Worm (Caenorhabditis elegans) whole organism, young adult: ENCODE measurements around the gene cdc-25.4.

Experiments used
- B0019.2 ChIP-seq: fragments of 200-800 bp; sonication (Bioruptor generic); conservative IDR thresholded peaks from 2 replicates; pipeline ENCODE4 v1.3.6; 2022; ENCODE audit warnings: missing genetic modification reagents, missing genetic modification characterization, missing compliant biosample characterization
- B0035.1 ChIP-seq: sonication (generic microtip); optimal IDR thresholded peaks from 2 replicates; lab custom pipeline; 2016; ENCODE audit warnings: missing genetic modification characterization, mild to moderate bottlenecking, missing compliant biosample characterization, missing genotype, missing genetic modification reagents
- C06A6.2 ChIP-seq: fragments of 200-800 bp; sonication (Bioruptor generic); conservative IDR thresholded peaks from 2 replicates; pipeline ENCODE4 v1.3.6; 2022; ENCODE audit warnings: missing genetic modification characterization, missing compliant biosample characterization
- C17E4.6 ChIP-seq: fragments of 200-800 bp; sonication (Bioruptor generic); IDR thresholded peaks from 2 replicates; pipeline ENCODE4 v1.3.6; 2022; ENCODE audit warnings: missing genetic modification reagents, missing genetic modification characterization, missing compliant biosample characterization
- D2030.7 ChIP-seq: fragments of 200-800 bp; sonication (Bioruptor generic); IDR thresholded peaks from 2 replicates; pipeline ENCODE4 v1.3.6; 2022; ENCODE audit warnings: missing genetic modification reagents, missing genetic modification characterization, missing compliant biosample characterization
- F23B12.7 ChIP-seq: sonication (generic microtip); optimal IDR thresholded peaks from 2 replicates; lab custom pipeline; 2017; ENCODE audit warnings: missing genetic modification characterization, mild to moderate bottlenecking, missing compliant biosample characterization, antibody characterized with exemption, moderate library complexity; ENCODE audit not compliant: insufficient read depth
- F37B4.10 ChIP-seq: fragments of 200-800 bp; sonication (Bioruptor generic); IDR thresholded peaks from 2 replicates; pipeline ENCODE4 v1.3.6; 2022; ENCODE audit warnings: missing genetic modification characterization, missing compliant biosample characterization
- F55B11.4 ChIP-seq: sonication (generic microtip); optimal IDR thresholded peaks from 2 replicates; lab custom pipeline; 2016; ENCODE audit warnings: missing compliant biosample characterization, missing genetic modification characterization, borderline replicate concordance; ENCODE audit not compliant: insufficient read depth
- F57A8.1 ChIP-seq: fragments of 200-800 bp; sonication (Bioruptor generic); optimal IDR thresholded peaks from 2 replicates; lab custom pipeline; 2018; ENCODE audit warnings: mild to moderate bottlenecking, missing genetic modification characterization, moderate library complexity, missing compliant biosample characterization
- Y53F4B.3 ChIP-seq: fragments of 200-800 bp; sonication (Bioruptor generic); IDR thresholded peaks from 2 replicates; pipeline ENCODE4 v1.3.6; 2022; ENCODE audit warnings: missing genetic modification reagents, missing genetic modification characterization, missing compliant biosample characterization
- Y79H2A.3 ChIP-seq: fragments of 200-800 bp; sonication (Bioruptor generic); conservative IDR thresholded peaks from 2 replicates; pipeline ENCODE4 v1.3.6; 2022; ENCODE audit warnings: missing genetic modification reagents, missing genetic modification characterization, missing compliant biosample characterization
- ZK185.1 ChIP-seq: sonication (generic microtip); optimal IDR thresholded peaks from 2 replicates; lab custom pipeline; 2016; ENCODE audit warnings: mild to moderate bottlenecking, missing genetic modification characterization, missing compliant biosample characterization; ENCODE audit not compliant: poor library complexity, severe bottlenecking
- aptf-2 ChIP-seq: fragments of 200-800 bp; sonication (Bioruptor generic); conservative IDR thresholded peaks from 2 replicates; pipeline ENCODE4 v1.3.6; 2022; ENCODE audit warnings: missing genetic modification reagents, missing genetic modification characterization, missing compliant biosample characterization
- atf-7 ChIP-seq: sonication (generic microtip); optimal IDR thresholded peaks from 2 replicates; lab custom pipeline; 2017; ENCODE audit warnings: mild to moderate bottlenecking, missing genetic modification characterization, missing compliant biosample characterization
- attf-3 ChIP-seq: fragments of 200-800 bp; sonication (Bioruptor generic); conservative IDR thresholded peaks from 2 replicates; pipeline ENCODE4 v1.3.6; 2022; ENCODE audit warnings: missing genetic modification reagents, missing genetic modification characterization, missing compliant biosample characterization
- attf-6 ChIP-seq: fragments of 200-800 bp; sonication (Bioruptor generic); IDR thresholded peaks from 2 replicates; pipeline ENCODE4 v1.3.6; 2022; ENCODE audit warnings: missing genetic modification reagents, missing genetic modification characterization, missing compliant biosample characterization
- ccch-3 ChIP-seq: fragments of 200-800 bp; sonication (Bioruptor generic); optimal IDR thresholded peaks from 2 replicates; lab custom pipeline; 2018; ENCODE audit warnings: mild to moderate bottlenecking, missing genetic modification characterization, missing compliant biosample characterization
- ceh-100 ChIP-seq: fragments of 200-800 bp; sonication (Bioruptor generic); IDR thresholded peaks from 2 replicates; pipeline ENCODE4 v1.3.6; 2022; ENCODE audit warnings: missing genetic modification reagents, missing genetic modification characterization, missing compliant biosample characterization
- ceh-27 ChIP-seq: fragments of 200-800 bp; sonication (Bioruptor generic); optimal IDR thresholded peaks from 2 replicates; lab custom pipeline; 2018; ENCODE audit warnings: mild to moderate bottlenecking, missing genetic modification characterization, moderate library complexity, missing compliant biosample characterization
- ceh-40 ChIP-seq: fragments of 200-800 bp; sonication (Bioruptor generic); IDR thresholded peaks from 2 replicates; pipeline ENCODE4 v1.3.6; 2022; ENCODE audit warnings: missing genetic modification characterization, missing compliant biosample characterization
- ceh-79 ChIP-seq: sonication (generic microtip); optimal IDR thresholded peaks from 2 replicates; lab custom pipeline; 2017; ENCODE audit warnings: mild to moderate bottlenecking, missing genetic modification characterization, missing compliant biosample characterization
- ceh-91 ChIP-seq: fragments of 200-800 bp; sonication (Bioruptor generic); IDR thresholded peaks from 2 replicates; pipeline ENCODE4 v1.3.6; 2022; ENCODE audit warnings: missing genetic modification reagents, missing genetic modification characterization, missing compliant biosample characterization
- dpff-1 ChIP-seq: sonication (generic microtip); optimal IDR thresholded peaks from 2 replicates; lab custom pipeline; 2017; ENCODE audit warnings: mild to moderate bottlenecking, missing genetic modification characterization, missing compliant biosample characterization
- efl-1 ChIP-seq: fragments of 150-350 bp; optimal IDR thresholded peaks from 2 replicates; lab custom pipeline; 2014; ENCODE audit warnings: missing biosample characterization, missing genetic modification reagents, missing genetic modification characterization
- egl-44 ChIP-seq: fragments of 200-800 bp; sonication (Bioruptor generic); IDR thresholded peaks from 2 replicates; pipeline ENCODE4 v1.3.6; 2022; ENCODE audit warnings: missing genetic modification reagents, missing genetic modification characterization, missing compliant biosample characterization
- egrh-3 ChIP-seq: fragments of 200-800 bp; sonication (Bioruptor generic); IDR thresholded peaks from 2 replicates; pipeline ENCODE4 v1.3.6; 2022; ENCODE audit warnings: missing genetic modification reagents, missing genetic modification characterization, missing compliant biosample characterization
- hlh-12 ChIP-seq: sonication (generic microtip); optimal IDR thresholded peaks from 2 replicates; lab custom pipeline; 2016; ENCODE audit warnings: missing genetic modification characterization, missing compliant biosample characterization
- hrde-1 ChIP-seq: sonication (generic microtip); optimal IDR thresholded peaks from 2 replicates; lab custom pipeline; 2016; ENCODE audit warnings: missing genetic modification characterization, mild to moderate bottlenecking, missing compliant biosample characterization, moderate library complexity, missing genotype, missing genetic modification reagents, borderline replicate concordance
- let-607 ChIP-seq, 2 experiments: fragments of 200-800 bp in 1 of 2; sonication (Bioruptor generic) in 1 of 2; sonication (generic microtip) in 1 of 2; optimal IDR thresholded peaks; 2 replicates each; lab custom pipeline; 2016 to 2018; ENCODE audit warnings: mild to moderate bottlenecking in 2 of 2, missing compliant biosample characterization in 2 of 2, missing genetic modification characterization in 2 of 2, moderate library complexity in 2 of 2, missing genotype in 1 of 2
- lin-26 ChIP-seq: fragments of 200-800 bp; sonication (Bioruptor generic); IDR thresholded peaks from 2 replicates; pipeline ENCODE4 v1.3.6; 2022; ENCODE audit warnings: missing genetic modification reagents, missing genetic modification characterization, missing compliant biosample characterization
- lin-40 ChIP-seq: sonication (generic microtip); optimal IDR thresholded peaks from 2 replicates; lab custom pipeline; 2016; ENCODE audit warnings: missing genetic modification characterization, mild to moderate bottlenecking, missing compliant biosample characterization, missing genotype, missing genetic modification reagents
- lin-54 ChIP-seq: fragments of 200-800 bp; sonication (Bioruptor generic); optimal IDR thresholded peaks from 2 replicates; lab custom pipeline; 2018; ENCODE audit warnings: mild to moderate bottlenecking, missing genetic modification characterization, missing compliant biosample characterization
- lir-1 ChIP-seq: fragments of 200-800 bp; sonication (Bioruptor generic); conservative IDR thresholded peaks from 2 replicates; pipeline ENCODE4 v1.3.6; 2022; ENCODE audit warnings: missing genetic modification reagents, missing genetic modification characterization, missing compliant biosample characterization
- madf-10 ChIP-seq: sonication (generic microtip); optimal IDR thresholded peaks from 2 replicates; lab custom pipeline; 2016; ENCODE audit warnings: mild to moderate bottlenecking, missing genetic modification characterization, missing compliant biosample characterization
- madf-3 ChIP-seq: fragments of 200-800 bp; sonication (Bioruptor generic); IDR thresholded peaks from 2 replicates; pipeline ENCODE4 v1.3.6; 2022; ENCODE audit warnings: missing genetic modification reagents, missing genetic modification characterization, missing compliant biosample characterization
- nfya-1 ChIP-seq: sonication (generic microtip); optimal IDR thresholded peaks from 2 replicates; lab custom pipeline; 2017; ENCODE audit warnings: antibody characterized with exemption, missing compliant biosample characterization, missing genetic modification characterization, borderline replicate concordance; ENCODE audit not compliant: insufficient read depth
- nhr-90 ChIP-seq: sonication (generic microtip); optimal IDR thresholded peaks from 2 replicates; lab custom pipeline; 2016; ENCODE audit warnings: missing genotype, mild to moderate bottlenecking, missing genetic modification characterization, missing compliant biosample characterization
- pbrm-1 ChIP-seq: fragments of 200-800 bp; sonication (Bioruptor generic); IDR thresholded peaks from 2 replicates; pipeline ENCODE4 v1.3.6; 2022; ENCODE audit warnings: missing genetic modification reagents, missing genetic modification characterization, missing compliant biosample characterization
- pha-4 ChIP-seq: fragments of 150-350 bp; sonication (generic microtip); optimal IDR thresholded peaks from 2 replicates; lab custom pipeline; 2014; ENCODE audit warnings: missing biosample characterization, missing genetic modification reagents, missing genetic modification characterization
- rec-8 ChIP-seq, 2 experiments: sonication (generic microtip); optimal IDR thresholded peaks; 2 replicates each; lab custom pipeline; 2016; ENCODE audit warnings: mild to moderate bottlenecking in 2 of 2, missing genetic modification characterization in 2 of 2, missing genetic modification reagents in 2 of 2, missing genotype in 2 of 2, missing biosample characterization in 1 of 2, missing compliant biosample characterization in 1 of 2, moderate library complexity in 1 of 2
- rpc-1 ChIP-seq, 2 experiments: fragments of 150-350 bp in 1 of 2; sonication (generic microtip) in 1 of 2; optimal IDR thresholded peaks; 2 replicates each; lab custom pipeline; 2014 to 2018; ENCODE audit warnings: missing biosample characterization in 1 of 2, missing genetic modification characterization in 1 of 2, missing genetic modification reagents in 1 of 2, missing genotype in 1 of 2
- snpc-1.1 ChIP-seq: sonication (generic microtip); optimal IDR thresholded peaks from 2 replicates; lab custom pipeline; 2017; ENCODE audit warnings: missing genetic modification characterization, mild to moderate bottlenecking, missing compliant biosample characterization, antibody characterized with exemption, moderate library complexity, missing genotype, missing genetic modification reagents; ENCODE audit not compliant: insufficient read depth
- snpc-1.3 ChIP-seq: sonication (generic microtip); optimal IDR thresholded peaks from 2 replicates; lab custom pipeline; 2017; ENCODE audit warnings: missing genetic modification characterization, mild to moderate bottlenecking, missing compliant biosample characterization, antibody characterized with exemption, moderate library complexity, missing genotype, missing genetic modification reagents; ENCODE audit not compliant: insufficient read depth
- tbx-9 ChIP-seq: sonication (generic microtip); optimal IDR thresholded peaks from 2 replicates; lab custom pipeline; 2016; ENCODE audit warnings: borderline replicate concordance, missing genetic modification characterization, inconsistent platforms, missing compliant biosample characterization
- ztf-22 ChIP-seq: fragments of 200-800 bp; sonication (Bioruptor generic); optimal IDR thresholded peaks from 2 replicates; lab custom pipeline; 2018; ENCODE audit warnings: mild to moderate bottlenecking, missing genetic modification characterization, moderate library complexity, missing compliant biosample characterization
- ztf-26 ChIP-seq: sonication (generic microtip); optimal IDR thresholded peaks from 2 replicates; lab custom pipeline; 2017; ENCODE audit warnings: missing genetic modification characterization, missing compliant biosample characterization
- ztf-6 ChIP-seq: fragments of 200-800 bp; sonication (Bioruptor generic); IDR thresholded peaks from 2 replicates; pipeline ENCODE4 v1.3.6; 2022; ENCODE audit warnings: missing genetic modification reagents, missing genetic modification characterization, missing compliant biosample characterization

Gene cdc-25.4

DNA sequence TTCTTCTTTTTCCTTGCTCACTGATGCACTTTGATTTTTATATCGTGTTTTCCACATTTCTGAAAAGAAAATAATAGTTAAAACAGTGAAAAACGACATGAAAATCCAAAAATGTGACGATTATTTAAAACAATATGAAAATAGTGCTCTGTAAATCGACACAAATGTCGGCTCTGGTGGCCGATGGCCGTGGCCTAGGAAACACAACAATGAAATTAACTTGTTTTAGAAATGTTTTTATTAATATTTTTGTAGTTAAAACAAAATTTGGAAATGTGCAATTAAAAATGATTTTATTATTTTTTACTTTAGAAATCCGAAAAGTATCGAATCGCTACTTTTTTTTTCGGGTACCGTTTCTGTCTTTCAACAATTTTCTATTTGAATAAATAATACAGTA, 11.5 kb upstream of the cdc-25.4 start, which contains the start of gene arv-1 (continued):
- TF ChIP-seq nfya-1 (tag; lab: Kevin White, UChicago) (no peak), ceh-40 (GFP tag; lab: Robert Waterston, UW) (no peak), egrh-3 (no peak), attf-6 (GFP tag; lab: Robert Waterston, UW) (no peak), ccch-3 (GFP tag; lab: Kevin White, UChicago) (no peak), rpc-1 (optimal IDR thresholded peaks at IDR 0.05; lab: Kevin White, UChicago) (no peak), rpc-1 (tag; optimal IDR thresholded peaks at IDR 0.05; lab: Kevin White, UChicago) (no peak), ZK185.1 (tag; lab: Kevin White, UChicago) (peak; percentile 51), pha-4 (no peak), Y79H2A.3 (GFP tag; lab: Robert Waterston, UW) (no peak), let-607 (tag; optimal IDR thresholded peaks at IDR 0.05; lab: Kevin White, UChicago) (no peak), lir-1 (GFP tag; lab: Robert Waterston, UW) (no peak), ceh-79 (no peak), ceh-27 (peak; percentile 49), ceh-100 (peak; percentile 11; the same call in 1 of the 2 replicates), lin-26 (GFP tag; lab: Robert Waterston, UW) (no peak), aptf-2 (GFP tag; lab: Robert Waterston, UW) (no peak), F23B12.7 (tag; lab: Kevin White, UChicago) (peak; percentile 9), tbx-9 (tag; lab: Kevin White, UChicago) (no peak), D2030.7 (no peak), attf-3 (GFP tag; lab: Robert Waterston, UW) (no peak), C17E4.6 (GFP tag; lab: Robert Waterston, UW) (no peak), B0019.2 (GFP tag; lab: Robert Waterston, UW) (peak; percentile 63; the same call in 1 of the 2 replicates), hlh-12 (tag; lab: Kevin White, UChicago) (no peak), atf-7 (tag; lab: Kevin White, UChicago) (no peak), ztf-6 (GFP tag; lab: Robert Waterston, UW) (no peak), C06A6.2 (GFP tag; lab: Robert Waterston, UW) (no peak), rec-8 (tag; optimal IDR thresholded peaks at IDR 0.05; lab: Kevin White, UChicago) (no peak), dpff-1 (no peak), efl-1 (GFP tag; lab: Kevin White, UChicago) (no peak), egl-44 (GFP tag; lab: Robert Waterston, UW) (no peak), madf-10 (tag; lab: Kevin White, UChicago) (no peak), pbrm-1 (GFP tag; lab: Robert Waterston, UW) (no peak), snpc-1.1 (no peak), madf-3 (GFP tag; lab: Robert Waterston, UW) (no peak), lin-40 (tag; lab: Kevin White, UChicago) (no peak), snpc-1.3 (tag; lab: Kevin White, UChicago) (no peak), hrde-1 (tag; lab: Kevin White, UChicago) (no peak), lin-54 (no peak), F37B4.10 (GFP tag; lab: Robert Waterston, UW) (no peak), ztf-22 (GFP tag; lab: Kevin White, UChicago) (no peak), nhr-90 (no peak), F57A8.1 (no peak), B0035.1 (tag; lab: Kevin White, UChicago) (no peak), Y53F4B.3 (GFP tag; lab: Robert Waterston, UW) (no peak), ztf-26 (no peak), F55B11.4 (no peak), ceh-91 (no peak)
